Fruit fly (Drosophila melanogaster): ENCODE data around the gene CG5011.

The CG5011 gene

dm6 chr2L:1185642-1186497 is 14.6 kb upstream of the CG5011 start, which contains the start of gene CG5001 (continued):
- peak; percentile 65 for TF ChIP-seq Lpt (GFP tag; optimal IDR thresholded peaks at IDR 0.05)
- TF ChIP-seq CG3032 (tag; optimal IDR thresholded peaks at IDR 0.05) = peak; percentile 84
- TF ChIP-seq CG6808 (GFP tag; optimal IDR thresholded peaks at IDR 0.05) = no peak
- no peak for TF ChIP-seq Sox14 (GFP tag; optimal IDR thresholded peaks at IDR 0.05)
- TF ChIP-seq Hr38 (GFP tag; optimal IDR thresholded peaks at IDR 0.05) = no peak
- TF ChIP-seq Ets96B (tag; optimal IDR thresholded peaks at IDR 0.05) = peak; percentile 81
- peak; percentile 3 for TF ChIP-seq CG7368 (GFP tag; optimal IDR thresholded peaks at IDR 0.05)
- peak; percentile 1 for TF ChIP-seq CG6854 (GFP tag; optimal IDR thresholded peaks at IDR 0.05)
- no peak for TF ChIP-seq Hr4 (GFP tag; optimal IDR thresholded peaks at IDR 0.05)
- TF ChIP-seq CG6276 (GFP tag; optimal IDR thresholded peaks at IDR 0.05) = peak; percentile 71

DNA sequence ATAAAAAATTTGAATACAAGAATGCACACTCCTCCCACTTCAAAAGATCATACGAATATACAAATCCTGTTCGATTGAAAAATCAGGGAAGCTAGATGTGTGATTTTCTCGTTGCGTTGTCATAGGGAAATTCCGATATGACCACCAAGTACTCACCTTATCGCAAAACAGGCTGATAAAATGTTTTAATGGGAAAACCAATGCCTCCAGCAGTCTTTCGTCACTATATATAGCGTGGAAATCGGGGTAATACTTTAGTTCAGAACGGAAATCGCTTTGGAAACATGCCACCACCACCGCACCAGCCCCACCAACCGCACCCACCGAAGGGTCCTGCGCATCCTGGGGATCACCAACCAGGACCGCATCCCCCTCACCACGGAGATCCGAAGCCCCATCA is 1.3 kb upstream of the CG5011 start, which contains the start of the genes CG5139 and CG43348:
Gene CG5139, minus strand, starts transcription at position 101 of the 400 bp plus-strand sequence.
Gene CG43348, plus strand, starts transcription at position 247 of the 400 bp plus-strand sequence.
- TF ChIP-seq CG1621 (tag; optimal IDR thresholded peaks at IDR 0.05) = no peak
- no peak for TF ChIP-seq salr (GFP tag; optimal IDR thresholded peaks at IDR 0.05)
- TF ChIP-seq CG6808 (GFP tag; optimal IDR thresholded peaks at IDR 0.05) = no peak
- no peak for TF ChIP-seq net (GFP tag; optimal IDR thresholded peaks at IDR 0.05)
- TF ChIP-seq lz (GFP tag; optimal IDR thresholded peaks at IDR 0.05) = no peak
- TF ChIP-seq fd85E (GFP tag; optimal IDR thresholded peaks at IDR 0.05) = no peak
- TF ChIP-seq CG3919 (GFP tag; optimal IDR thresholded peaks at IDR 0.05) = no peak
- no peak for TF ChIP-seq eg (GFP tag; IDR thresholded peaks at IDR 0.05)
- no peak for TF ChIP-seq dsx (GFP tag; optimal IDR thresholded peaks at IDR 0.05; ENCODE audit: poor library complexity, severe bottlenecking)
- TF ChIP-seq Blimp-1 (GFP tag; optimal IDR thresholded peaks at IDR 0.05) = no peak
- no peak for TF ChIP-seq CG8632 (GFP tag; optimal IDR thresholded peaks at IDR 0.05)
- TF ChIP-seq cyc (GFP tag; optimal IDR thresholded peaks at IDR 0.05) = no peak
- no peak for TF ChIP-seq CG8119 (GFP tag; IDR thresholded peaks at IDR 0.05)
- TF ChIP-seq Sox15 (GFP tag; optimal IDR thresholded peaks at IDR 0.05) = no peak
- no peak for TF ChIP-seq fkh (GFP tag; optimal IDR thresholded peaks at IDR 0.05)
- no peak for TF ChIP-seq CG9139 (GFP tag; optimal IDR thresholded peaks at IDR 0.05)

DNA sequence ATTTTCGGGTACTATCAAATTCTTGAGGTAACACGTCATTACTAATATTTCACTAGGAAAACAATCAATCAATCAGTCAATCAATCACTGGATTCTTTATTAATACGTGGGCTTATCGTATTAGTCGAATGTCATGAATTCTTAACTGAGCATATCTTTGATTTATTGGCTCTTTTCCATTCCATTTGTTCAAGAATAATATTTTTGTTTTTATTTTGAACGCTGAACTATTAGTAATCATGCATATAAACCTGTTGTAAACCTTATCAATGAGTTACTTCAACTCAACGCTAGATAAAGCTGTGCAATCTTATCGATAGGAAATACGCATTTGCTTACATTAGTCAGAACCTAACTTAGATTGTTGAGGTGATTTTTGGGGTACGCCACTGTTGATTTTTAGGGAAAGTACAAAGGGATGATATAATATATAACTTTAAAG is 946 bp downstream of the CG5011 start:
- no peak for TF ChIP-seq Sox14 (GFP tag; optimal IDR thresholded peaks at IDR 0.05)
- no peak for TF ChIP-seq Gug (GFP tag; IDR thresholded peaks at IDR 0.05)
- TF ChIP-seq vri (GFP tag; optimal IDR thresholded peaks at IDR 0.05) = peak; percentile 11
- no peak for TF ChIP-seq Ets96B (tag; optimal IDR thresholded peaks at IDR 0.05)
- no peak for TF ChIP-seq pdm3 (GFP tag; optimal IDR thresholded peaks at IDR 0.05)

- no peak for TF ChIP-seq ss (GFP tag; optimal IDR thresholded peaks at IDR 0.05)
- no peak for TF ChIP-seq svp (GFP tag)
- peak; percentile 2 for TF ChIP-seq Eip78C (GFP tag)
Observed at dm6 chr2L:1202445-1202844, 2.0 kb downstream of the CG5011 start.

- TF ChIP-seq CG6792 (GFP tag; optimal IDR thresholded peaks at IDR 0.05) (peak; percentile 21), eg (GFP tag; IDR thresholded peaks at IDR 0.05) (0 out of 3 replicates have a peak, but pooled peaks have one; percentile 12), CG34406 (GFP tag; optimal IDR thresholded peaks at IDR 0.05) (peak; percentile 4), CG8119 (GFP tag; IDR thresholded peaks at IDR 0.05) (no peak), OdsH (GFP tag; optimal IDR thresholded peaks at IDR 0.05) (peak; percentile 12), svp (GFP tag) (peak; percentile 45), Ets96B (tag; optimal IDR thresholded peaks at IDR 0.05) (no peak), CG10631 (GFP tag; optimal IDR thresholded peaks at IDR 0.05) (no peak), CG31627 (GFP tag; optimal IDR thresholded peaks at IDR 0.05) (no peak), Eip78C (GFP tag) (peak; percentile 63), CG6808 (GFP tag; optimal IDR thresholded peaks at IDR 0.05) (no peak), CG8632 (GFP tag; optimal IDR thresholded peaks at IDR 0.05) (peak; percentile 4), CG6163 (GFP tag; IDR thresholded peaks at IDR 0.05) (no peak)
Observed at dm6 chr2L:1203915-1204314, 3.4 kb downstream of the CG5011 start, which contains the start of gene CG14342. Gene CG14342, plus strand, starts transcription at chr2L:1204215.

Data from whole organism, prepupa.